Fruit fly (Drosophila melanogaster): ENCODE measurements around the gene Sfp24Bb.

Sfp24Bb gene

dm6 chr2L:3628819-3629218 is 40.8 kb downstream of the Sfp24Bb start (continued):
- TF ChIP-seq odd (GFP tag; optimal IDR thresholded peaks at IDR 0.05): peak; percentile 97
- TF ChIP-seq row (GFP tag; IDR thresholded peaks at IDR 0.05): peak; percentile 25; the same call in 1 of the 3 replicates
- TF ChIP-seq Atf3 (GFP tag; optimal IDR thresholded peaks at IDR 0.05): peak; percentile 85
- TF ChIP-seq pnt (GFP tag; optimal IDR thresholded peaks at IDR 0.05): peak; percentile 23
- peak; percentile 27 for TF ChIP-seq Sry-β (GFP tag; optimal IDR thresholded peaks at IDR 0.05)
- TF ChIP-seq chinmo (GFP tag; IDR thresholded peaks at IDR 0.05; ENCODE audit: partially characterized antibody): no peak
- no peak for TF ChIP-seq prd (optimal IDR thresholded peaks at IDR 0.05)
- peak; percentile 62; the same call in 2 of the 3 replicates for TF ChIP-seq prd (GFP tag; IDR thresholded peaks at IDR 0.05)
- TF ChIP-seq Fer1 (GFP tag; optimal IDR thresholded peaks at IDR 0.05): peak; percentile 90
- TF ChIP-seq CG16815 (GFP tag; optimal IDR thresholded peaks at IDR 0.05): peak; percentile 30
- peak; percentile 42 for TF ChIP-seq pb (GFP tag; optimal IDR thresholded peaks at IDR 0.05)
- peak; percentile 90 for TF ChIP-seq CG18764 (GFP tag; optimal IDR thresholded peaks at IDR 0.05)
- peak; percentile 38; the same call in 1 of the 2 replicates for TF ChIP-seq HLH3B (GFP tag; IDR thresholded peaks at IDR 0.05)
- 0 out of 2 replicates have a peak, but pooled peaks have one; percentile 31 for TF ChIP-seq toy (GFP tag; IDR thresholded peaks at IDR 0.05)
- peak; percentile 24 for TF ChIP-seq ems (GFP tag; optimal IDR thresholded peaks at IDR 0.05)
- peak; percentile 88 for TF ChIP-seq zfh1 (GFP tag; IDR thresholded peaks at IDR 0.05)
- TF ChIP-seq btn (GFP tag; optimal IDR thresholded peaks at IDR 0.05): no peak
- peak; percentile 38; the same call in 1 of the 2 replicates for TF ChIP-seq CG1024 (GFP tag; IDR thresholded peaks at IDR 0.05)
- TF ChIP-seq kni (GFP tag; optimal IDR thresholded peaks at IDR 0.05): peak; percentile 96
- TF ChIP-seq Dref (GFP tag; IDR thresholded peaks at IDR 0.05): no peak
- peak; percentile 85 for TF ChIP-seq CG17912 (GFP tag; optimal IDR thresholded peaks at IDR 0.05)
- TF ChIP-seq Stat92E (GFP tag; optimal IDR thresholded peaks at IDR 0.05): no peak
- peak; percentile 33 for TF ChIP-seq tin (GFP tag; optimal IDR thresholded peaks at IDR 0.05)
- TF ChIP-seq CG6689 (GFP tag; IDR thresholded peaks at IDR 0.05): peak; percentile 45
- peak; percentile 95 for TF ChIP-seq CG3407 (GFP tag; optimal IDR thresholded peaks at IDR 0.05)
- peak; percentile 71; the same call in 1 of the 3 replicates for TF ChIP-seq CG11456 (GFP tag; IDR thresholded peaks at IDR 0.05)
- no peak for TF ChIP-seq Dll (GFP tag; IDR thresholded peaks at IDR 0.05; ENCODE audit: partially characterized antibody)
- peak; percentile 80 for TF ChIP-seq Blimp-1 (GFP tag; optimal IDR thresholded peaks at IDR 0.05)
- TF ChIP-seq CG7987 (GFP tag; optimal IDR thresholded peaks at IDR 0.05): peak; percentile 96
- TF ChIP-seq CG10959 (GFP tag; IDR thresholded peaks at IDR 0.05): no peak
- peak; percentile 86 for TF ChIP-seq fd102C (GFP tag; optimal IDR thresholded peaks at IDR 0.05)
- TF ChIP-seq CG9727 (GFP tag; optimal IDR thresholded peaks at IDR 0.05): no peak
- no peak for TF ChIP-seq CG14667 (GFP tag; IDR thresholded peaks at IDR 0.05)
- no peak for TF ChIP-seq CG13424 (tag; optimal IDR thresholded peaks at IDR 0.05)
- no peak for TF ChIP-seq CG4854 (GFP tag; optimal IDR thresholded peaks at IDR 0.05)
- peak; percentile 87 for TF ChIP-seq ara (GFP tag; IDR thresholded peaks at IDR 0.05)
- no peak for TF ChIP-seq Lim3 (GFP tag; IDR thresholded peaks at IDR 0.05)
- no peak for TF ChIP-seq CG33213 (GFP tag; optimal IDR thresholded peaks at IDR 0.05)
- TF ChIP-seq CG17385 (GFP tag; optimal IDR thresholded peaks at IDR 0.05): peak; percentile 77
- no peak for TF ChIP-seq CG7963 (GFP tag; IDR thresholded peaks at IDR 0.05; ENCODE audit: partially characterized antibody)
- TF ChIP-seq HLHmδ (GFP tag; optimal IDR thresholded peaks at IDR 0.05): peak; percentile 94
- no peak for TF ChIP-seq CG1647 (GFP tag; optimal IDR thresholded peaks at IDR 0.05)
- peak in 1 of 2 experiments; percentile 43 for TF ChIP-seq crp (GFP tag; optimal IDR thresholded peaks at IDR 0.05)
- peak; percentile 73 for TF ChIP-seq CG10267 (tag; optimal IDR thresholded peaks at IDR 0.05)
- TF ChIP-seq CG18262 (tag; optimal IDR thresholded peaks at IDR 0.05): peak; percentile 80
- TF ChIP-seq CG12659 (GFP tag; optimal IDR thresholded peaks at IDR 0.05): peak; percentile 41
- peak; percentile 64; the same call in 1 of the 3 replicates for TF ChIP-seq CG17361 (GFP tag; IDR thresholded peaks at IDR 0.05)
- TF ChIP-seq Taf1 (GFP tag; IDR thresholded peaks at IDR 0.05): no peak
- TF ChIP-seq jigr1 (GFP tag; IDR thresholded peaks at IDR 0.05): no peak
- no peak for TF ChIP-seq CG9817 (tag; optimal IDR thresholded peaks at IDR 0.05)

Measured in whole organism, embryonic.